Worm (Caenorhabditis elegans): ENCODE results near the gene cyp-29A4.

DNA sequence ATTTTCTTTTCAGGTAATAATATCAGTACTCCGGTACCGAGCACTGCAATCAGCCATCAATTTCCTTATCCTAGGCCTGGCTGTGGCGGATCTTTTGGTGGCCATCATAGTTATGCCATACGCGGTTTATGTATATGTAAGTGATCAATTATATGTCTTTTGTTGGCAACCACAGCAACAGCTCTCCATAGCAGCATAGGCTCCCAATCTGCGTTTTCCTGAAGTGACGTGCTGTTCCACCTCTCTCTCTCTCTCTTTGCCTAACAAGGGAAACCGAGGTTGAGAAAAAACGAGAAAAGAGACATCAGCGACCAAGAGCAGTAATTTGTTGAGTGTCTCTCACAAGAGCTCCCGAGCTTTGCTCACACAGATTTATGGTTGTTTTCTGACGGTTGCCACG, 45.3 kb upstream of the cyp-29A4 start:
- TF ChIP-seq W03F9.2 (tag; optimal IDR thresholded peaks at IDR 0.05), result no peak
- TF ChIP-seq dao-5 (tag; optimal IDR thresholded peaks at IDR 0.05), result no peak

All from whole organism, L4/young adult.